Worm (Caenorhabditis elegans) whole organism, L4 larva: ENCODE data around the gene gst-24.

Experiments used
- T26A8.4 ChIP-seq: fragments of 200-800 bp; sonication (Bioruptor generic); IDR thresholded peaks from 2 replicates; pipeline ENCODE4 v1.3.6; 2022; ENCODE audit warnings: missing genetic modification characterization, missing compliant biosample characterization
- ZK546.5 ChIP-seq, 2 experiments: sonication (generic microtip); optimal IDR thresholded peaks; 2 replicates each; lab custom pipeline; 2017; ENCODE audit warnings: missing biosample characterization in 2 of 2, missing genetic modification characterization in 2 of 2
- ceh-32 ChIP-seq: sonication (generic microtip); optimal IDR thresholded peaks from 2 replicates; lab custom pipeline; 2016; ENCODE audit warnings: mild to moderate bottlenecking, missing genetic modification characterization, missing compliant biosample characterization; ENCODE audit not compliant: poor library complexity
- jun-1 ChIP-seq: fragments of 150-350 bp; optimal IDR thresholded peaks from 2 replicates; lab custom pipeline; 2014; ENCODE audit warnings: missing biosample characterization, missing genetic modification reagents, missing genetic modification characterization
- nhr-237 ChIP-seq: sonication (generic microtip); optimal IDR thresholded peaks from 2 replicates; lab custom pipeline; 2017; ENCODE audit warnings: missing biosample characterization, missing genetic modification characterization

ce11 chrII:13632238-13632637, 21.1 kb upstream of the gst-24 start, which contains the start of gene tag-10:
- TF ChIP-seq jun-1 (tag; lab: Kevin White, UChicago) (no peak), ceh-32 (tag; lab: Kevin White, UChicago) (no peak), T26A8.4 (GFP tag; lab: Robert Waterston, UW) (no peak), ZK546.5 (tag; optimal IDR thresholded peaks at IDR 0.05; lab: Kevin White, UChicago) (no peak), nhr-237 (tag; lab: Kevin White, UChicago) (no peak)
